Worm (Caenorhabditis elegans) whole organism, L1 larva: ENCODE measurements around the gene ZC449.4.

Source experiments
- C16A3.4 ChIP-seq: fragments of 150-350 bp; optimal IDR thresholded peaks from 2 replicates; lab custom pipeline; 2014; ENCODE audit warnings: missing biosample characterization, missing genetic modification characterization
- C34B4.2 ChIP-seq: sonication (generic microtip); optimal IDR thresholded peaks from 2 replicates; lab custom pipeline; 2017; ENCODE audit warnings: mild to moderate bottlenecking, missing genetic modification characterization, missing compliant biosample characterization
- Y116A8C.19 ChIP-seq: sonication (generic microtip); optimal IDR thresholded peaks from 2 replicates; lab custom pipeline; 2016; ENCODE audit warnings: missing compliant biosample characterization, missing genetic modification characterization, borderline replicate concordance
- aha-1 ChIP-seq: fragments of 150-350 bp; optimal IDR thresholded peaks from 2 replicates; lab custom pipeline; 2014; ENCODE audit warnings: missing biosample characterization, missing genetic modification characterization
- aly-2 ChIP-seq: fragments of 150-350 bp; optimal IDR thresholded peaks from 2 replicates; lab custom pipeline; 2014; ENCODE audit warnings: missing biosample characterization, missing genetic modification characterization
- ceh-82 ChIP-seq, 3 experiments: fragments of 150-350 bp in 1 of 3; sonication (generic microtip) in 2 of 3; optimal IDR thresholded peaks; 2 replicates each; lab custom pipeline; 2014 to 2017; ENCODE audit warnings: missing biosample characterization in 3 of 3, missing genetic modification characterization in 3 of 3
- ces-1 ChIP-seq: fragments of 150-350 bp; optimal IDR thresholded peaks from 2 replicates; lab custom pipeline; 2014; ENCODE audit warnings: missing biosample characterization, missing genetic modification reagents, missing genetic modification characterization
- dpl-1 ChIP-seq, 3 experiments: fragments of 150-350 bp in 2 of 3; sonication (generic microtip) in 1 of 3; optimal IDR thresholded peaks; 2 replicates each; lab custom pipeline; 2014 to 2017; ENCODE audit warnings: missing biosample characterization in 3 of 3, missing genetic modification characterization in 3 of 3, missing genetic modification reagents in 3 of 3
- efl-1 ChIP-seq, 4 experiments: fragments of 150-350 bp; optimal IDR thresholded peaks in 3 of 4; peaks in 1 of 4; 1 replicate in 1 of 4; 2 replicates in 3 of 4; lab custom pipeline; 2014; ENCODE audit warnings: missing biosample characterization in 2 of 4, missing genetic modification characterization in 2 of 4, missing genetic modification reagents in 2 of 4
- egl-27 ChIP-seq, 2 experiments: fragments of 150-350 bp in 1 of 2; sonication (generic microtip); optimal IDR thresholded peaks; 3 replicates each; lab custom pipeline; 2017 to 2018; ENCODE audit warnings: missing biosample characterization in 2 of 2, missing genetic modification characterization in 2 of 2, missing genetic modification reagents in 2 of 2
- elt-3 ChIP-seq, 6 experiments: fragments of 150-350 bp in 1 of 6; sonication (generic microtip); optimal IDR thresholded peaks; 2 replicates each; lab custom pipeline; 2017 to 2018; ENCODE audit warnings: missing biosample characterization in 6 of 6, missing genetic modification characterization in 6 of 6, inconsistent platforms in 1 of 6
- ets-5 ChIP-seq: fragments of 200-800 bp; sonication (Bioruptor generic); IDR thresholded peaks from 2 replicates; pipeline ENCODE4 v1.3.6; 2022; ENCODE audit warnings: missing genetic modification characterization, missing compliant biosample characterization
- fkh-10 ChIP-seq: sonication (generic microtip); optimal IDR thresholded peaks from 2 replicates; lab custom pipeline; 2017; ENCODE audit warnings: missing biosample characterization, missing genetic modification reagents, missing genetic modification characterization
- fos-1 ChIP-seq: fragments of 150-350 bp; optimal IDR thresholded peaks from 2 replicates; lab custom pipeline; 2014; ENCODE audit warnings: missing biosample characterization, missing genetic modification characterization
- hpl-2 ChIP-seq: fragments of 150-350 bp; optimal IDR thresholded peaks from 2 replicates; lab custom pipeline; 2014; ENCODE audit warnings: missing biosample characterization, missing genetic modification reagents, missing genetic modification characterization
- lin-13 ChIP-seq: fragments of 150-350 bp; optimal IDR thresholded peaks from 2 replicates; lab custom pipeline; 2014; ENCODE audit warnings: missing biosample characterization, missing genetic modification reagents, missing genetic modification characterization
- lin-14 ChIP-seq: fragments of 200-800 bp; sonication (Bioruptor generic); optimal IDR thresholded peaks from 2 replicates; lab custom pipeline; 2018; ENCODE audit warnings: mild to moderate bottlenecking, missing genetic modification characterization, moderate library complexity, missing compliant biosample characterization
- lin-35 ChIP-seq, 2 experiments: fragments of 150-350 bp; optimal IDR thresholded peaks; 2 replicates each; lab custom pipeline; 2014; ENCODE audit warnings: missing biosample characterization in 2 of 2, missing genetic modification characterization in 2 of 2, missing genetic modification reagents in 2 of 2
- lsy-2 ChIP-seq, 2 experiments: fragments of 150-350 bp; optimal IDR thresholded peaks; 2 replicates each; lab custom pipeline; 2014; ENCODE audit warnings: missing biosample characterization in 2 of 2, missing genetic modification characterization in 2 of 2
- mab-9 ChIP-seq: fragments of 200-800 bp; sonication (Bioruptor generic); IDR thresholded peaks from 2 replicates; pipeline ENCODE4 v1.3.6; 2022; ENCODE audit warnings: missing genetic modification reagents, missing genetic modification characterization, missing compliant biosample characterization
- mdl-1 ChIP-seq, 2 experiments: fragments of 150-350 bp; optimal IDR thresholded peaks; 2 replicates each; lab custom pipeline; 2014 to 2017; ENCODE audit warnings: missing biosample characterization in 2 of 2, missing genetic modification characterization in 2 of 2, inconsistent platforms in 1 of 2
- mef-2 ChIP-seq: fragments of 150-350 bp; optimal IDR thresholded peaks from 2 replicates; lab custom pipeline; 2014; ENCODE audit warnings: missing biosample characterization, missing genetic modification characterization
- mep-1 ChIP-seq: fragments of 150-350 bp; optimal IDR thresholded peaks from 2 replicates; lab custom pipeline; 2014; ENCODE audit warnings: missing biosample characterization, missing genetic modification characterization
- nhr-19 ChIP-seq: fragments of 200-800 bp; sonication (Bioruptor generic); conservative IDR thresholded peaks from 2 replicates; pipeline ENCODE4 v1.3.6; 2022; ENCODE audit warnings: missing genetic modification characterization, missing compliant biosample characterization
- nhr-237 ChIP-seq: fragments of 150-350 bp; optimal IDR thresholded peaks from 2 replicates; lab custom pipeline; 2014; ENCODE audit warnings: missing biosample characterization, missing genetic modification characterization
- nhr-71 ChIP-seq: sonication (generic microtip); optimal IDR thresholded peaks from 2 replicates; lab custom pipeline; 2016; ENCODE audit warnings: mild to moderate bottlenecking, missing genetic modification characterization, moderate library complexity, missing compliant biosample characterization
- nhr-76 ChIP-seq: sonication (generic microtip); optimal IDR thresholded peaks from 2 replicates; lab custom pipeline; 2017; ENCODE audit warnings: missing biosample characterization, missing genetic modification characterization
- nhr-77 ChIP-seq: fragments of 150-350 bp; optimal IDR thresholded peaks from 2 replicates; lab custom pipeline; 2014; ENCODE audit warnings: missing biosample characterization, missing genetic modification characterization
- nhr-90 ChIP-seq: sonication (generic microtip); optimal IDR thresholded peaks from 2 replicates; lab custom pipeline; 2016; ENCODE audit warnings: mild to moderate bottlenecking, missing genetic modification characterization, missing compliant biosample characterization; ENCODE audit not compliant: poor library complexity
- pqm-1 ChIP-seq: sonication (generic microtip); optimal IDR thresholded peaks from 3 replicates; lab custom pipeline; 2017; ENCODE audit warnings: missing biosample characterization, missing genetic modification characterization
- rnt-1 ChIP-seq: sonication (generic microtip); optimal IDR thresholded peaks from 2 replicates; lab custom pipeline; 2016; ENCODE audit warnings: mild to moderate bottlenecking, missing genetic modification characterization, moderate library complexity, missing compliant biosample characterization
- snu-23 ChIP-seq: sonication (generic microtip); optimal IDR thresholded peaks from 2 replicates; lab custom pipeline; 2016; ENCODE audit warnings: missing genetic modification characterization, missing compliant biosample characterization
- sox-4 ChIP-seq: sonication (generic microtip); optimal IDR thresholded peaks from 2 replicates; lab custom pipeline; 2016; ENCODE audit warnings: missing genetic modification characterization, missing compliant biosample characterization
- swsn-7 ChIP-seq: sonication (generic microtip); optimal IDR thresholded peaks from 2 replicates; lab custom pipeline; 2016; ENCODE audit warnings: missing genetic modification characterization, missing compliant biosample characterization
- tbx-2 ChIP-seq: sonication (generic microtip); optimal IDR thresholded peaks from 2 replicates; lab custom pipeline; 2016; ENCODE audit warnings: missing genetic modification characterization, missing compliant biosample characterization
- tlp-1 ChIP-seq: fragments of 150-350 bp; optimal IDR thresholded peaks from 2 replicates; lab custom pipeline; 2014; ENCODE audit warnings: missing biosample characterization, missing genetic modification characterization
- unc-86 ChIP-seq: sonication (generic microtip); optimal IDR thresholded peaks from 2 replicates; lab custom pipeline; 2016; ENCODE audit warnings: missing genetic modification characterization, missing compliant biosample characterization
- unc-98 ChIP-seq: fragments of 200-800 bp; sonication (Bioruptor generic); IDR thresholded peaks from 2 replicates; pipeline ENCODE4 v1.3.6; 2022; ENCODE audit warnings: missing genetic modification characterization, missing compliant biosample characterization
- vab-15 ChIP-seq: sonication (generic microtip); optimal IDR thresholded peaks from 2 replicates; lab custom pipeline; 2017; ENCODE audit warnings: missing genotype, mild to moderate bottlenecking, missing genetic modification characterization, missing compliant biosample characterization
- xbp-1 ChIP-seq: sonication (generic microtip); optimal IDR thresholded peaks from 2 replicates; lab custom pipeline; 2016; ENCODE audit warnings: missing genetic modification characterization, missing compliant biosample characterization
- zip-4 ChIP-seq: fragments of 200-800 bp; sonication (Bioruptor generic); optimal IDR thresholded peaks from 2 replicates; lab custom pipeline; 2018; ENCODE audit warnings: mild to moderate bottlenecking, missing genetic modification characterization, moderate library complexity, missing compliant biosample characterization
- ztf-11 ChIP-seq, 2 experiments: sonication (generic microtip); optimal IDR thresholded peaks; 2 replicates each; lab custom pipeline; 2016 to 2017; ENCODE audit warnings: missing genetic modification characterization in 2 of 2, missing biosample characterization in 1 of 2, missing compliant biosample characterization in 1 of 2
- ztf-4 ChIP-seq: fragments of 150-350 bp; optimal IDR thresholded peaks from 2 replicates; lab custom pipeline; 2014; ENCODE audit warnings: missing biosample characterization, missing genetic modification characterization

ZC449.4 gene

ce11 chrX:4992523-4992922 lies 41.2 kb downstream of the ZC449.4 start:
- TF ChIP-seq lin-13 (GFP tag; lab: Kevin White, UChicago), result no peak
- no peak for TF ChIP-seq mdl-1 (tag; optimal IDR thresholded peaks at IDR 0.05; lab: Kevin White, UChicago)
- TF ChIP-seq sox-4 (tag; lab: Kevin White, UChicago), result no peak
- no peak for TF ChIP-seq fos-1 (tag; lab: Kevin White, UChicago)

- TF ChIP-seq hpl-2 (GFP tag; lab: Kevin White, UChicago) (no peak), ets-5 (no peak), nhr-237 (tag; lab: Kevin White, UChicago) (no peak), mab-9 (GFP tag; lab: Robert Waterston, UW) (no peak), ceh-82 (tag; optimal IDR thresholded peaks at IDR 0.05; lab: Kevin White, UChicago) (no peak), lin-35 (GFP tag; optimal IDR thresholded peaks at IDR 0.05; lab: Kevin White, UChicago) (no peak), xbp-1 (tag; lab: Kevin White, UChicago) (no peak), elt-3 (tag; optimal IDR thresholded peaks at IDR 0.05; lab: Kevin White, UChicago) (no peak), pqm-1 (tag; lab: Kevin White, UChicago) (no peak), aha-1 (tag; lab: Kevin White, UChicago) (no peak), C16A3.4 (no peak), nhr-77 (tag; lab: Kevin White, UChicago) (no peak), rnt-1 (tag; lab: Kevin White, UChicago) (no peak), nhr-19 (GFP tag; lab: Robert Waterston, UW) (no peak), fos-1 (tag; lab: Kevin White, UChicago) (no peak), aly-2 (tag; lab: Kevin White, UChicago) (no peak), swsn-7 (tag; lab: Kevin White, UChicago) (no peak)
These were observed 46.2 kb downstream of the ZC449.4 start for ce11 chrX:4987617-4988016.

ce11 chrX:4986354-4986753 lies 47.4 kb downstream of the ZC449.4 start:
- TF ChIP-seq mdl-1 (tag; optimal IDR thresholded peaks at IDR 0.05; lab: Kevin White, UChicago) (no peak), vab-15 (tag; lab: Kevin White, UChicago) (no peak), nhr-19 (GFP tag; lab: Robert Waterston, UW) (no peak), unc-98 (no peak), aly-2 (tag; lab: Kevin White, UChicago) (no peak), hpl-2 (GFP tag; lab: Kevin White, UChicago) (no peak)

ce11 chrX:4982009-4982625 lies 51.7 kb downstream of the ZC449.4 start:
- TF ChIP-seq xbp-1 (tag; lab: Kevin White, UChicago), result peak; percentile 29
- TF ChIP-seq mep-1 (tag; lab: Kevin White, UChicago), result peak; percentile 35
- no peak for TF ChIP-seq egl-27 (tag; optimal IDR thresholded peaks at IDR 0.05; lab: Kevin White, UChicago)
- TF ChIP-seq nhr-237 (tag; lab: Kevin White, UChicago), result no peak
- TF ChIP-seq lin-13 (GFP tag; lab: Kevin White, UChicago), result no peak
- TF ChIP-seq ceh-82 (tag; optimal IDR thresholded peaks at IDR 0.05; lab: Kevin White, UChicago), result peak in 2 of 3 experiments; percentile 58 to 66
- TF ChIP-seq vab-15 (tag; lab: Kevin White, UChicago), result peak; percentile 28
- no peak for TF ChIP-seq sox-4 (tag; lab: Kevin White, UChicago)
- TF ChIP-seq tbx-2 (tag; lab: Kevin White, UChicago), result peak; percentile 75
- TF ChIP-seq mab-9 (GFP tag; lab: Robert Waterston, UW), result peak; percentile 46; the same call in 1 of the 2 replicates
- TF ChIP-seq nhr-19 (GFP tag; lab: Robert Waterston, UW), result peak; percentile 61
- peak; percentile 34 for TF ChIP-seq fkh-10
- TF ChIP-seq lsy-2 (tag; optimal IDR thresholded peaks at IDR 0.05; lab: Kevin White, UChicago), result peak; percentile 8 to 33
- no peak for TF ChIP-seq fos-1 (tag; lab: Kevin White, UChicago)
- TF ChIP-seq nhr-76, result no peak
- TF ChIP-seq ztf-11 (tag; optimal IDR thresholded peaks at IDR 0.05; lab: Kevin White, UChicago), result peak in 1 of 2 experiments; percentile 28
- TF ChIP-seq tlp-1, result no peak
- no peak for TF ChIP-seq dpl-1 (GFP tag; optimal IDR thresholded peaks at IDR 0.05; lab: Kevin White, UChicago)
- no peak for TF ChIP-seq mef-2 (tag; lab: Kevin White, UChicago)
- no peak for TF ChIP-seq nhr-90 (tag; lab: Kevin White, UChicago)
- TF ChIP-seq Y116A8C.19 (tag; lab: Kevin White, UChicago), result no peak
- TF ChIP-seq unc-86 (tag; lab: Kevin White, UChicago), result peak; percentile 79
- 0 out of 2 replicates have a peak, but pooled peaks have one; percentile 14 for TF ChIP-seq unc-98
- TF ChIP-seq nhr-71, result peak; percentile 68
- no peak for TF ChIP-seq C34B4.2 (tag; lab: Kevin White, UChicago)
- no peak for TF ChIP-seq ces-1 (GFP tag; lab: Kevin White, UChicago)
- peak; percentile 26 for TF ChIP-seq snu-23 (GFP tag; lab: Kevin White, UChicago)
- peak; percentile 94 for TF ChIP-seq lin-14 (GFP tag; lab: Kevin White, UChicago)
- peak in 1 of 2 experiments; percentile 10 for TF ChIP-seq efl-1 (optimal IDR thresholded peaks at IDR 0.05; lab: Kevin White, UChicago)
- no peak for TF ChIP-seq efl-1 (GFP tag; optimal IDR thresholded peaks at IDR 0.05 in 1 of 2; lab: Kevin White, UChicago)
- peak; percentile 7 for TF ChIP-seq zip-4 (GFP tag; lab: Kevin White, UChicago)
- TF ChIP-seq C16A3.4, result no peak
- TF ChIP-seq ztf-4 (tag; lab: Kevin White, UChicago), result peak; percentile 33
